Worm (Caenorhabditis elegans) whole organism, young adult: ENCODE measurements around the gene C25F9.6.

Experiments
- aptf-3 ChIP-seq: fragments of 200-800 bp; sonication (Bioruptor generic); IDR thresholded peaks from 2 replicates; pipeline ENCODE4 v1.3.6; 2022; ENCODE audit warnings: missing genetic modification characterization, missing compliant biosample characterization
- cebp-2 ChIP-seq: fragments of 200-800 bp; sonication (Bioruptor generic); IDR thresholded peaks from 2 replicates; pipeline ENCODE4 v1.3.6; 2022; ENCODE audit warnings: missing genetic modification characterization, missing compliant biosample characterization
- him-1 ChIP-seq: sonication (generic microtip); optimal IDR thresholded peaks from 2 replicates; lab custom pipeline; 2016; ENCODE audit warnings: missing genotype, missing genetic modification reagents, missing genetic modification characterization, missing compliant biosample characterization
- lir-1 ChIP-seq: fragments of 200-800 bp; sonication (Bioruptor generic); conservative IDR thresholded peaks from 2 replicates; pipeline ENCODE4 v1.3.6; 2022; ENCODE audit warnings: missing genetic modification reagents, missing genetic modification characterization, missing compliant biosample characterization
- mcd-1 ChIP-seq: fragments of 200-800 bp; sonication (Bioruptor generic); IDR thresholded peaks from 2 replicates; pipeline ENCODE4 v1.3.6; 2022; ENCODE audit warnings: missing genetic modification reagents, missing genetic modification characterization, missing compliant biosample characterization
- rec-8 ChIP-seq, 2 experiments: sonication (generic microtip); optimal IDR thresholded peaks; 2 replicates each; lab custom pipeline; 2016; ENCODE audit warnings: mild to moderate bottlenecking in 2 of 2, missing genetic modification characterization in 2 of 2, missing genetic modification reagents in 2 of 2, missing genotype in 2 of 2, missing biosample characterization in 1 of 2, missing compliant biosample characterization in 1 of 2, moderate library complexity in 1 of 2
- sdz-38 ChIP-seq: sonication (generic microtip); optimal IDR thresholded peaks from 2 replicates; lab custom pipeline; 2016; ENCODE audit warnings: missing genotype, missing genetic modification characterization, missing compliant biosample characterization
- snpc-4 ChIP-seq, 5 experiments: fragments of 150-350 bp in 1 of 5; sonication (generic microtip) in 4 of 5; optimal IDR thresholded peaks; 2 replicates each; lab custom pipeline; 2014 to 2018; ENCODE audit warnings: missing genetic modification characterization in 5 of 5, missing biosample characterization in 3 of 5, antibody characterized with exemption in 2 of 5, mild to moderate bottlenecking in 2 of 5, missing compliant biosample characterization in 2 of 5, missing genotype in 2 of 5, moderate library complexity in 2 of 5, missing genetic modification reagents in 1 of 5
- unc-130 ChIP-seq: sonication (generic microtip); optimal IDR thresholded peaks from 2 replicates; lab custom pipeline; 2016; ENCODE audit warnings: missing genetic modification reagents, missing genetic modification characterization, missing compliant biosample characterization
- xnd-1 ChIP-seq: sonication (generic microtip); optimal IDR thresholded peaks from 2 replicates; lab custom pipeline; 2016; ENCODE audit warnings: missing genotype, missing genetic modification reagents, missing genetic modification characterization, missing compliant biosample characterization

DNA sequence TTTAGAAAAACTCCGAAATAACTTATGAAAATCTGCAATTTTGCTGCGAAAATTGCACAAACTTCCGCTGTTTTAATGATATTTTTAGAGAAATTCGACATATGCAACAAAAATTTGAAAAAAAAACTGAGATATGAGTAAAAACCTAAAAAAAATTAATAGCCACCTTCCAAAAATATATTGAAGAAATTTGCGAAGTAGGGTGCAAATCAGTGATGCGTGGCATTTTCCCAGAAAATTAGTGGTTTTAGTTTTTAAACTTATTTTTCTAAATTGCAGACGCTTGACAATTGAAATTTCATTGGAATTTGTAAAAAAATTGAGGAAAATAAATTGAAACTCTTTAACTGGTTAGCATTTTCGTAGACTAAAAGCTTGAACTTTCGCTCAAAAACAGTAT lies 6.2 kb downstream of the C25F9.6 start, which contains the start of gene C25F9.13:
- TF ChIP-seq lir-1 (no peak), aptf-3 (no peak), mcd-1 (GFP tag; lab: Robert Waterston, UW) (no peak), sdz-38 (no peak), him-1 (tag; lab: Kevin White, UChicago) (no peak), cebp-2 (GFP tag; lab: Robert Waterston, UW) (no peak), rec-8 (tag; optimal IDR thresholded peaks at IDR 0.05; lab: Kevin White, UChicago) (no peak), xnd-1 (tag; lab: Kevin White, UChicago) (no peak), unc-130 (no peak), snpc-4 (GFP tag; optimal IDR thresholded peaks at IDR 0.05; lab: Kevin White, UChicago) (no peak), snpc-4 (tag; optimal IDR thresholded peaks at IDR 0.05; lab: Kevin White, UChicago) (no peak)
